Worm (Caenorhabditis elegans): ENCODE results near the gene tba-4.
"Not testable (repeated sequence)": the region's sequence is repeated elsewhere in the genome, so short reads cannot be mapped to it uniquely, and the experiment has no call there.

ce11 chrII:10941918-10942317 lies 23.4 kb downstream of the tba-4 start, which contains the start of gene R03D7.15:
- not testable (repeated sequence) for TF ChIP-seq tra-4 (tag; optimal IDR thresholded peaks at IDR 0.05); F13C5.2 (tag; optimal IDR thresholded peaks at IDR 0.05); scrt-1 (GFP tag; IDR thresholded peaks at IDR 0.05); sea-1 (GFP tag; conservative IDR thresholded peaks at IDR 0.05)

All from whole organism, early embryonic.